Worm (Caenorhabditis elegans) whole organism, L4 larva: ENCODE data around the gene ZK688.5.

Source experiments
- T20F7.1 ChIP-seq: fragments of 200-800 bp; sonication (Bioruptor generic); optimal IDR thresholded peaks from 2 replicates; lab custom pipeline; 2018; ENCODE audit warnings: mild to moderate bottlenecking, missing genetic modification characterization, missing compliant biosample characterization
- Y5F2A.4 ChIP-seq: fragments of 200-800 bp; sonication (Bioruptor generic); optimal IDR thresholded peaks from 2 replicates; lab custom pipeline; 2018; ENCODE audit warnings: mild to moderate bottlenecking, missing genetic modification characterization, missing compliant biosample characterization
- aha-1 ChIP-seq: fragments of 150-350 bp; peaks from one replicate; lab custom pipeline; 2014; ENCODE audit warnings: missing biosample characterization, missing genetic modification characterization
- ceh-32 ChIP-seq: sonication (generic microtip); optimal IDR thresholded peaks from 2 replicates; lab custom pipeline; 2016; ENCODE audit warnings: mild to moderate bottlenecking, missing genetic modification characterization, missing compliant biosample characterization; ENCODE audit not compliant: poor library complexity
- cey-2 ChIP-seq: sonication (generic microtip); optimal IDR thresholded peaks from 3 replicates; lab custom pipeline; 2017; ENCODE audit warnings: missing genetic modification characterization, mild to moderate bottlenecking, missing compliant biosample characterization, antibody characterized with exemption, borderline replicate concordance; ENCODE audit not compliant: insufficient read depth
- dmd-6 ChIP-seq: fragments of 200-800 bp; sonication (Bioruptor generic); IDR thresholded peaks from 2 replicates; pipeline ENCODE4 v1.3.6; 2022; ENCODE audit warnings: missing genetic modification reagents, missing genetic modification characterization, missing compliant biosample characterization
- dmd-8 ChIP-seq: fragments of 200-800 bp; sonication (Bioruptor generic); IDR thresholded peaks from 2 replicates; pipeline ENCODE4 v1.3.6; 2022; ENCODE audit warnings: missing genetic modification characterization, missing compliant biosample characterization
- dve-1 ChIP-seq: sonication (generic microtip); optimal IDR thresholded peaks from 2 replicates; lab custom pipeline; 2017; ENCODE audit warnings: antibody characterized with exemption, mild to moderate bottlenecking, missing genetic modification characterization, missing compliant biosample characterization; ENCODE audit not compliant: insufficient read depth
- hlh-11 ChIP-seq: fragments of 200-800 bp; sonication (Bioruptor generic); optimal IDR thresholded peaks from 2 replicates; lab custom pipeline; 2018; ENCODE audit warnings: mild to moderate bottlenecking, missing genetic modification characterization, missing compliant biosample characterization
- hlh-30 ChIP-seq: sonication (generic microtip); optimal IDR thresholded peaks from 2 replicates; lab custom pipeline; 2017; ENCODE audit warnings: antibody characterized with exemption, mild to moderate bottlenecking, missing genetic modification characterization, missing compliant biosample characterization; ENCODE audit not compliant: insufficient read depth
- lim-7 ChIP-seq: fragments of 200-800 bp; sonication (Bioruptor generic); IDR thresholded peaks from 2 replicates; pipeline ENCODE4 v1.3.6; 2022; ENCODE audit warnings: missing genetic modification characterization, missing compliant biosample characterization
- lin-29 ChIP-seq: fragments of 200-800 bp; sonication (Bioruptor generic); IDR thresholded peaks from 2 replicates; pipeline ENCODE4 v1.3.6; 2022; ENCODE audit warnings: missing genetic modification reagents, missing genetic modification characterization, missing compliant biosample characterization
- lsy-2 ChIP-seq, 2 experiments: fragments of 150-350 bp in 1 of 2; sonication (generic microtip) in 1 of 2; optimal IDR thresholded peaks; 2 replicates each; lab custom pipeline; 2014 to 2017; ENCODE audit warnings: missing biosample characterization in 2 of 2, missing genetic modification characterization in 2 of 2
- madf-5 ChIP-seq, 2 experiments: fragments of 200-800 bp; sonication (Bioruptor generic); IDR thresholded peaks; 2 replicates each; pipeline ENCODE4 v1.3.6; 2022; ENCODE audit warnings: missing compliant biosample characterization in 2 of 2, missing genetic modification characterization in 2 of 2
- madf-9 ChIP-seq: fragments of 200-800 bp; sonication (Bioruptor generic); conservative IDR thresholded peaks from 2 replicates; pipeline ENCODE4 v1.3.6; 2022; ENCODE audit warnings: missing genetic modification reagents, missing genetic modification characterization, missing compliant biosample characterization
- mdl-1 ChIP-seq, 2 experiments: fragments of 150-350 bp in 1 of 2; sonication (generic microtip) in 1 of 2; optimal IDR thresholded peaks; 2 replicates each; lab custom pipeline; 2014 to 2017; ENCODE audit warnings: missing biosample characterization in 2 of 2, missing genetic modification characterization in 2 of 2
- mdt-29 ChIP-seq: fragments of 200-800 bp; sonication (Bioruptor generic); IDR thresholded peaks from 2 replicates; pipeline ENCODE4 v1.3.6; 2022; ENCODE audit warnings: missing genetic modification reagents, missing genetic modification characterization, missing compliant biosample characterization
- mep-1 ChIP-seq: fragments of 150-350 bp; sonication (generic microtip); optimal IDR thresholded peaks from 3 replicates; lab custom pipeline; 2014; ENCODE audit warnings: missing biosample characterization, missing genetic modification characterization
- mes-2 ChIP-seq: sonication (generic microtip); optimal IDR thresholded peaks from 2 replicates; lab custom pipeline; 2016; ENCODE audit warnings: missing genotype, mild to moderate bottlenecking, missing genetic modification characterization, missing compliant biosample characterization; ENCODE audit not compliant: poor library complexity, severe bottlenecking
- mxl-3 ChIP-seq: fragments of 200-800 bp; sonication (Bioruptor generic); optimal IDR thresholded peaks from 2 replicates; lab custom pipeline; 2018; ENCODE audit warnings: mild to moderate bottlenecking, missing genetic modification characterization, missing compliant biosample characterization
- nhr-25 ChIP-seq: sonication (generic microtip); optimal IDR thresholded peaks from 2 replicates; lab custom pipeline; 2017; ENCODE audit warnings: missing genetic modification characterization, mild to moderate bottlenecking, missing compliant biosample characterization, antibody characterized with exemption, moderate library complexity, borderline replicate concordance; ENCODE audit not compliant: insufficient read depth
- nhr-28 ChIP-seq: fragments of 150-350 bp; optimal IDR thresholded peaks from 2 replicates; lab custom pipeline; 2014; ENCODE audit warnings: missing biosample characterization, missing genetic modification characterization
- nhr-42 ChIP-seq: fragments of 200-800 bp; sonication (Bioruptor generic); IDR thresholded peaks from 2 replicates; pipeline ENCODE4 v1.3.6; 2022; ENCODE audit warnings: missing genetic modification characterization, missing compliant biosample characterization
- nhr-48 ChIP-seq: sonication (generic microtip); optimal IDR thresholded peaks from 2 replicates; lab custom pipeline; 2016; ENCODE audit warnings: mild to moderate bottlenecking, missing genetic modification characterization, missing compliant biosample characterization
- pqm-1 ChIP-seq: sonication (generic microtip); optimal IDR thresholded peaks from 2 replicates; lab custom pipeline; 2017; ENCODE audit warnings: missing biosample characterization, missing genetic modification characterization
- saeg-2 ChIP-seq: fragments of 200-800 bp; sonication (Bioruptor generic); IDR thresholded peaks from 2 replicates; pipeline ENCODE4 v1.3.6; 2022; ENCODE audit warnings: missing genetic modification reagents, missing genetic modification characterization, missing compliant biosample characterization
- snpc-1.2 ChIP-seq: fragments of 200-800 bp; sonication (Bioruptor generic); IDR thresholded peaks from 2 replicates; pipeline ENCODE4 v1.3.6; 2022; ENCODE audit warnings: missing genetic modification reagents, missing genetic modification characterization, missing compliant biosample characterization
- spr-3 ChIP-seq: fragments of 200-800 bp; sonication (Bioruptor generic); optimal IDR thresholded peaks from 2 replicates; lab custom pipeline; 2018; ENCODE audit warnings: mild to moderate bottlenecking, missing genetic modification characterization, missing compliant biosample characterization
- tag-97 ChIP-seq: fragments of 200-800 bp; sonication (Bioruptor generic); IDR thresholded peaks from 2 replicates; pipeline ENCODE4 v1.3.6; 2022; ENCODE audit warnings: missing genetic modification characterization, missing compliant biosample characterization
- unc-39 ChIP-seq: sonication (generic microtip); optimal IDR thresholded peaks from 2 replicates; lab custom pipeline; 2017; ENCODE audit warnings: missing biosample characterization, missing genetic modification characterization
- zag-1 ChIP-seq: fragments of 150-350 bp; optimal IDR thresholded peaks from 2 replicates; lab custom pipeline; 2014; ENCODE audit warnings: missing biosample characterization, missing genetic modification characterization
- zfp-2 ChIP-seq: sonication (generic microtip); optimal IDR thresholded peaks from 2 replicates; lab custom pipeline; 2016; ENCODE audit warnings: mild to moderate bottlenecking, missing genetic modification characterization, missing compliant biosample characterization
- zfp-3 ChIP-seq: fragments of 200-800 bp; sonication (Bioruptor generic); conservative IDR thresholded peaks from 2 replicates; pipeline ENCODE4 v1.3.6; 2022; ENCODE audit warnings: missing genetic modification reagents, missing genetic modification characterization, missing compliant biosample characterization
- ztf-7 ChIP-seq: fragments of 150-350 bp; optimal IDR thresholded peaks from 2 replicates; lab custom pipeline; 2014; ENCODE audit warnings: missing biosample characterization, missing genetic modification characterization

ZK688.5 gene

DNA sequence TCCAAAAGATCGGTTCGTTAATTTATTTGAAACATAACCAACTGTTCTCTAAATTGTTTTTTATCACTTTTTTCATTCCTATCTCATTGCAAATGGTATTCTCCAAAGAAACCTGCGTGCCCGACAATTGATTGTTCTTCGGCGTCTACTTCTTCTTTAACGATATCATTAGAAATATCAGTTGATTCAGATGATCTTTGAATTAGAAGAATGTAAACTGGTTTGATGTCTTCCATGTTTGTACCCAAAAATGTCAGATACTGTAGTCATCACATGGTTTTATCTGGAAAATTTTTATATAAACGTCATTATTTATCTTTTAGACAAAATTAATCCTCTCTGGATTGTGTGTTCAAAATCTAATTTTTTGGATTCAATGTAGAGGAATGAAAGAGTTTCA is 6.3 kb upstream of the ZK688.5 start:
- TF ChIP-seq mdl-1 (tag; optimal IDR thresholded peaks at IDR 0.05; lab: Kevin White, UChicago): peak in 1 of 2 experiments; percentile 52
- peak; percentile 44 for TF ChIP-seq dve-1
- TF ChIP-seq hlh-11 (tag; lab: Kevin White, UChicago): peak; percentile 27
- peak; percentile 81 for TF ChIP-seq nhr-28 (tag; lab: Kevin White, UChicago)
- TF ChIP-seq unc-39 (tag; lab: Kevin White, UChicago): no peak
- peak; percentile 37; the same call in 1 of the 2 replicates for TF ChIP-seq dmd-6 (GFP tag; lab: Robert Waterston, UW)
- no peak for TF ChIP-seq spr-3 (GFP tag; lab: Kevin White, UChicago)
- TF ChIP-seq lsy-2 (tag; optimal IDR thresholded peaks at IDR 0.05; lab: Kevin White, UChicago): peak in 1 of 2 experiments; percentile 59
- peak; percentile 34 for TF ChIP-seq T20F7.1 (GFP tag; lab: Kevin White, UChicago)
- TF ChIP-seq ztf-7 (tag; lab: Kevin White, UChicago): no peak
- peak; percentile 33 for TF ChIP-seq hlh-30 (tag; lab: Kevin White, UChicago)
- TF ChIP-seq nhr-48 (tag; lab: Kevin White, UChicago): peak; percentile 36
- TF ChIP-seq mep-1: peak; percentile 26
- peak; percentile 5 for TF ChIP-seq cey-2 (tag; lab: Kevin White, UChicago)
- no peak for TF ChIP-seq mxl-3 (GFP tag; lab: Kevin White, UChicago)

DNA sequence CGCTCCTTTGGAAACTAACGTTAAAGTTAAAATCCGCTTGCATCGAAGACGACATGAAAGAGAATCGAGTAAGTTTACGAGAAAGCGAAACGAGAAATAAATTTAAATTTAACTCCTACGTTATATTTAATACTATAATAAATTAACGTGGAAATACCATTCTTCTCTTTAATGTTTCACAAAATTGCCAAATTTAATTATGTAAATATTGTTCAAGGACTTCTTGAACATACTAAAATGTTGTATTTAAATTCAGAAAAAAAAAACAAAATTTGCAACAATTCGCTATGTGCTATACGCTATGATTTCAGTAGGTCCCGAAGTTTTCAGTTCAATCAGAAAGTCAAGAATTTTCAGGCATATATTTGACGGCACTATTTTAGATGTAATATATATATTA is 5.5 kb upstream of the ZK688.5 start, which contains the start of gene ZK688.10:
Gene ZK688.10, minus strand, starts transcription at position 101 of the 400 bp plus-strand sequence.
- TF ChIP-seq aha-1 (tag; lab: Kevin White, UChicago) (peak; percentile 12), tag-97 (GFP tag; lab: Robert Waterston, UW) (no peak), mdl-1 (tag; optimal IDR thresholded peaks at IDR 0.05; lab: Kevin White, UChicago) (no peak)

DNA sequence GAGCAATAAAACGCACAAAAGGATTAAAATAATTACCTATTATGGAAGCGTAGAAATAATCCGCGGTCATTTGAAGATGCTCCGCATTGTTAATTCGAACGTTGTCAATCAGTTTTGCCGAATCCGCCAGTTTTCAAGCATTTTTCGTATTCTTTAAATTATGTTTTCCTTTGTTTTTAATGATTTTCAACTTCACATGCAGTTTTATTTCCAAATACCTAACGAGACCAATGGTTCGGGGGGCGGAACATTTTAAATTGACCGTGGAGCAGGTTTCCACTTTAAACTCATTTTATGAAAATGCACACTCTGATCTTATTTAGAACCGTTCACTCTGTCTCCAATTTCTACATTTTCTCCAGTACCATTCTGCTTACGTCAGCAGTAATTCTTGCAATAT is 3.3 kb upstream of the ZK688.5 start, which contains the start of gene ZK688.4:
Gene ZK688.4, plus strand, starts transcription at position 301 of the 400 bp plus-strand sequence.
- TF ChIP-seq nhr-25: no peak
- no peak for TF ChIP-seq lin-29 (GFP tag; lab: Robert Waterston, UW)
- no peak for TF ChIP-seq zfp-3 (GFP tag; lab: Robert Waterston, UW)
- TF ChIP-seq spr-3 (GFP tag; lab: Kevin White, UChicago): no peak
- no peak for TF ChIP-seq mdt-29 (GFP tag; lab: Robert Waterston, UW)
- no peak for TF ChIP-seq madf-9
- TF ChIP-seq mdl-1 (tag; optimal IDR thresholded peaks at IDR 0.05; lab: Kevin White, UChicago): no peak
- no peak for TF ChIP-seq dmd-8 (GFP tag; lab: Robert Waterston, UW)
- TF ChIP-seq zag-1: no peak
- TF ChIP-seq pqm-1 (tag; lab: Kevin White, UChicago): no peak
- TF ChIP-seq aha-1 (tag; lab: Kevin White, UChicago): no peak
- TF ChIP-seq ceh-32 (tag; lab: Kevin White, UChicago): no peak
- no peak for TF ChIP-seq lim-7 (GFP tag; lab: Robert Waterston, UW)
- no peak for TF ChIP-seq nhr-42 (GFP tag; lab: Robert Waterston, UW)
- no peak for TF ChIP-seq dmd-6 (GFP tag; lab: Robert Waterston, UW)
- no peak for TF ChIP-seq tag-97 (GFP tag; lab: Robert Waterston, UW)
- no peak for TF ChIP-seq saeg-2
- no peak for TF ChIP-seq madf-5 (GFP tag; IDR thresholded peaks at IDR 0.05; lab: Robert Waterston, UW)
- no peak for TF ChIP-seq zfp-2 (tag; lab: Kevin White, UChicago)
- TF ChIP-seq Y5F2A.4: no peak

DNA sequence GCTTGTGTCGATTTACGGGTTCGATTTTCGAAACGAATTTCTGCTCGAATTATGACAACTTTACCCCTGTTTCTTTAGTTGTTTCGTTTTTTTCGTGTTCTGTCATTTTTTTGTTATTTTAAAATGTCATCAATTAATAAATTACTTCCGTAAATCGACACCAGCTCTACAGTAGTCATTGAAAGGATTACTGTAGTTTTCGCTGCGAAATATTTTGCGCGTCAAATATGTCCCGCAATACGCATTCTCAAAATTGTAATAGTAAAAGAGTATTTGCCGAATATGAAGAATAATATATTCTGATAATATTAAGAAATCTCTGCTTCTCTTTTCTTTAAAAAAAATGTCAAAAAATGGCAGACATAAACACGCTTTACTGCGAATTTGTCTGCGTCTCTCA is 1.8 kb upstream of the ZK688.5 start:
- no peak for TF ChIP-seq snpc-1.2 (GFP tag; lab: Robert Waterston, UW)
- no peak for TF ChIP-seq mes-2
